Worm (Caenorhabditis elegans): Measurements from ENCODE around the gene cpsf-4.

DNA sequence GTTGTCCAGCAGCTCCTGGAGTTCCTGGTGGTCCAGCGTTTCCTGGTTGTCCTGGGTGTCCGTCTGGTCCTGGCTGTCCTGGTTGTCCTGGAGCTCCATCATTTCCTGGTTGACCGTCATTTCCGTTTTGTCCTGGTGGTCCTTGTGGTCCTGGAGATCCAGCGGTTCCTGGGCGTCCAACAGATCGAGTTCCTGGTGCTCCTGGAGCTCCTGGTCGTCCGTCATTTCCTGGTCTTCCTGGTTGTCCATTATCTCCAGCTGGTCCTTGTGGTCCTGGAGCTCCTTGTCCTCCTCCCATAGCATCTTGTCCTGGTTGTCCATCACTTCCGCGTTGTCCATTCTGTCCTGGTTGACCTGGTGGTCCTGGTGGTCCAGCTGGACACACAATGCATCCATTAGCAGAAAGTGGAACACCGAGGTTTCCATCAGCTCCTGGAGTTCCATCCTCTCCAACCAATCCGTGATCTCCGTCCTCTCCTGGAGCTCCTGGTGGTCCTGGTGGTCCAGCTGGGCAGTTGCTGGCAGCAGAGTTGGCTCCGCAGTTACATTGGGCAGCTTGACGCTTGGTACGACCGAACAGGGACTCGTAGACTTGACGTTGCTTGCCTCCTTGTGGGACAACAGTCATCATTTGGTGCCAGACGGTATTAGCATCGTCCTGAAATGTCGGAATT is 15.9 kb upstream of the cpsf-4 start:
- TF ChIP-seq aly-2 (tag; optimal IDR thresholded peaks at IDR 0.05) (no peak), lin-39 (tag; optimal IDR thresholded peaks at IDR 0.05) (no peak)

All from whole organism, L2 larva.